Worm (Caenorhabditis elegans): ENCODE measurements around the gene ZK353.3.

- TF ChIP-seq flt-1 (GFP tag; IDR thresholded peaks at IDR 0.05) = no peak
- TF ChIP-seq tab-1 (GFP tag; IDR thresholded peaks at IDR 0.05) = no peak
- TF ChIP-seq klf-2 (GFP tag; conservative IDR thresholded peaks at IDR 0.05) = no peak
- TF ChIP-seq cog-1 (tag; optimal IDR thresholded peaks at IDR 0.05) = no peak
- no peak for TF ChIP-seq ztf-23 (GFP tag; IDR thresholded peaks at IDR 0.05)
These were observed 50.3 kb downstream of the ZK353.3 start for ce11 chrIII:8446061-8446460.

Data from whole organism, midembryonic.